Worm (Caenorhabditis elegans) whole organism, young adult: ENCODE data around the gene C28C12.11.

Experiments used
- B0336.3 ChIP-seq: fragments of 200-800 bp; sonication (Bioruptor generic); IDR thresholded peaks from 2 replicates; pipeline ENCODE4 v1.3.6; 2022; ENCODE audit warnings: missing genetic modification characterization, missing compliant biosample characterization
- C17E4.6 ChIP-seq: fragments of 200-800 bp; sonication (Bioruptor generic); IDR thresholded peaks from 2 replicates; pipeline ENCODE4 v1.3.6; 2022; ENCODE audit warnings: missing genetic modification reagents, missing genetic modification characterization, missing compliant biosample characterization
- F23B12.7 ChIP-seq: sonication (generic microtip); optimal IDR thresholded peaks from 2 replicates; lab custom pipeline; 2017; ENCODE audit warnings: missing genetic modification characterization, mild to moderate bottlenecking, missing compliant biosample characterization, antibody characterized with exemption, moderate library complexity; ENCODE audit not compliant: insufficient read depth
- F39B2.1 ChIP-seq: fragments of 200-800 bp; sonication (Bioruptor generic); IDR thresholded peaks from 2 replicates; pipeline ENCODE4 v1.3.6; 2022; ENCODE audit warnings: missing genetic modification reagents, missing genetic modification characterization, missing compliant biosample characterization
- F57A8.1 ChIP-seq: fragments of 200-800 bp; sonication (Bioruptor generic); optimal IDR thresholded peaks from 2 replicates; lab custom pipeline; 2018; ENCODE audit warnings: mild to moderate bottlenecking, missing genetic modification characterization, moderate library complexity, missing compliant biosample characterization
- T26A5.8 ChIP-seq: sonication (generic microtip); optimal IDR thresholded peaks from 2 replicates; lab custom pipeline; 2016; ENCODE audit warnings: missing genetic modification characterization, missing compliant biosample characterization
- Y53F4B.3 ChIP-seq: fragments of 200-800 bp; sonication (Bioruptor generic); IDR thresholded peaks from 2 replicates; pipeline ENCODE4 v1.3.6; 2022; ENCODE audit warnings: missing genetic modification reagents, missing genetic modification characterization, missing compliant biosample characterization
- Y79H2A.3 ChIP-seq: fragments of 200-800 bp; sonication (Bioruptor generic); conservative IDR thresholded peaks from 2 replicates; pipeline ENCODE4 v1.3.6; 2022; ENCODE audit warnings: missing genetic modification reagents, missing genetic modification characterization, missing compliant biosample characterization
- akir-1 ChIP-seq: fragments of 200-800 bp; sonication (Bioruptor generic); optimal IDR thresholded peaks from 2 replicates; lab custom pipeline; 2018; ENCODE audit warnings: mild to moderate bottlenecking, missing genetic modification characterization, moderate library complexity, missing compliant biosample characterization
- atf-7 ChIP-seq: sonication (generic microtip); optimal IDR thresholded peaks from 2 replicates; lab custom pipeline; 2017; ENCODE audit warnings: mild to moderate bottlenecking, missing genetic modification characterization, missing compliant biosample characterization
- attf-3 ChIP-seq: fragments of 200-800 bp; sonication (Bioruptor generic); conservative IDR thresholded peaks from 2 replicates; pipeline ENCODE4 v1.3.6; 2022; ENCODE audit warnings: missing genetic modification reagents, missing genetic modification characterization, missing compliant biosample characterization
- attf-5 ChIP-seq: fragments of 200-800 bp; sonication (Bioruptor generic); optimal IDR thresholded peaks from 2 replicates; lab custom pipeline; 2018; ENCODE audit warnings: mild to moderate bottlenecking, missing genetic modification characterization, missing compliant biosample characterization
- bed-1 ChIP-seq: fragments of 200-800 bp; sonication (Bioruptor generic); IDR thresholded peaks from 2 replicates; pipeline ENCODE4 v1.3.6; 2022; ENCODE audit warnings: missing genetic modification reagents, missing genetic modification characterization, missing compliant biosample characterization
- bed-2 ChIP-seq: fragments of 200-800 bp; sonication (Bioruptor generic); IDR thresholded peaks from 2 replicates; pipeline ENCODE4 v1.3.6; 2022; ENCODE audit warnings: missing genetic modification reagents, missing genetic modification characterization, missing compliant biosample characterization
- cebp-2 ChIP-seq: fragments of 200-800 bp; sonication (Bioruptor generic); IDR thresholded peaks from 2 replicates; pipeline ENCODE4 v1.3.6; 2022; ENCODE audit warnings: missing genetic modification characterization, missing compliant biosample characterization
- ceh-100 ChIP-seq: fragments of 200-800 bp; sonication (Bioruptor generic); IDR thresholded peaks from 2 replicates; pipeline ENCODE4 v1.3.6; 2022; ENCODE audit warnings: missing genetic modification reagents, missing genetic modification characterization, missing compliant biosample characterization
- ceh-40 ChIP-seq: fragments of 200-800 bp; sonication (Bioruptor generic); IDR thresholded peaks from 2 replicates; pipeline ENCODE4 v1.3.6; 2022; ENCODE audit warnings: missing genetic modification characterization, missing compliant biosample characterization
- ceh-91 ChIP-seq: fragments of 200-800 bp; sonication (Bioruptor generic); IDR thresholded peaks from 2 replicates; pipeline ENCODE4 v1.3.6; 2022; ENCODE audit warnings: missing genetic modification reagents, missing genetic modification characterization, missing compliant biosample characterization
- dox-1 ChIP-seq: fragments of 200-800 bp; sonication (Bioruptor generic); IDR thresholded peaks from 2 replicates; pipeline ENCODE4 v1.3.6; 2022; ENCODE audit warnings: missing genetic modification reagents, missing genetic modification characterization, missing compliant biosample characterization
- dpl-1 ChIP-seq: fragments of 150-350 bp; optimal IDR thresholded peaks from 2 replicates; lab custom pipeline; 2014; ENCODE audit warnings: missing biosample characterization, missing genetic modification reagents, missing genetic modification characterization
- efl-1 ChIP-seq: fragments of 150-350 bp; optimal IDR thresholded peaks from 2 replicates; lab custom pipeline; 2014; ENCODE audit warnings: missing biosample characterization, missing genetic modification reagents, missing genetic modification characterization
- egl-18 ChIP-seq: fragments of 200-800 bp; sonication (Bioruptor generic); IDR thresholded peaks from 2 replicates; pipeline ENCODE4 v1.3.6; 2022; ENCODE audit warnings: missing genetic modification reagents, missing genetic modification characterization, missing compliant biosample characterization
- ekl-4 ChIP-seq: fragments of 200-800 bp; sonication (Bioruptor generic); IDR thresholded peaks from 2 replicates; pipeline ENCODE4 v1.3.6; 2022; ENCODE audit warnings: missing genetic modification reagents, missing genetic modification characterization, missing compliant biosample characterization
- ets-4 ChIP-seq: fragments of 200-800 bp; sonication (Bioruptor generic); optimal IDR thresholded peaks from 2 replicates; lab custom pipeline; 2018; ENCODE audit warnings: mild to moderate bottlenecking, missing genetic modification characterization, missing compliant biosample characterization
- gei-17 ChIP-seq: fragments of 200-800 bp; sonication (Bioruptor generic); optimal IDR thresholded peaks from 2 replicates; lab custom pipeline; 2018; ENCODE audit warnings: mild to moderate bottlenecking, missing genetic modification characterization, missing compliant biosample characterization
- hmg-1.2 ChIP-seq: fragments of 200-800 bp; sonication (Bioruptor generic); IDR thresholded peaks from 2 replicates; pipeline ENCODE4 v1.3.6; 2022; ENCODE audit warnings: missing genetic modification reagents, missing genetic modification characterization, missing compliant biosample characterization
- hmg-20 ChIP-seq: fragments of 200-800 bp; sonication (Bioruptor generic); IDR thresholded peaks from 2 replicates; pipeline ENCODE4 v1.3.6; 2022; ENCODE audit warnings: missing genetic modification reagents, missing genetic modification characterization, missing compliant biosample characterization
- let-526 ChIP-seq: fragments of 200-800 bp; sonication (Bioruptor generic); IDR thresholded peaks from 2 replicates; pipeline ENCODE4 v1.3.6; 2022; ENCODE audit warnings: missing genetic modification reagents, missing genetic modification characterization, missing compliant biosample characterization
- let-607 ChIP-seq, 2 experiments: fragments of 200-800 bp in 1 of 2; sonication (Bioruptor generic) in 1 of 2; sonication (generic microtip) in 1 of 2; optimal IDR thresholded peaks; 2 replicates each; lab custom pipeline; 2016 to 2018; ENCODE audit warnings: mild to moderate bottlenecking in 2 of 2, missing compliant biosample characterization in 2 of 2, missing genetic modification characterization in 2 of 2, moderate library complexity in 2 of 2, missing genotype in 1 of 2
- lin-54 ChIP-seq: fragments of 200-800 bp; sonication (Bioruptor generic); optimal IDR thresholded peaks from 2 replicates; lab custom pipeline; 2018; ENCODE audit warnings: mild to moderate bottlenecking, missing genetic modification characterization, missing compliant biosample characterization
- lir-1 ChIP-seq: fragments of 200-800 bp; sonication (Bioruptor generic); conservative IDR thresholded peaks from 2 replicates; pipeline ENCODE4 v1.3.6; 2022; ENCODE audit warnings: missing genetic modification reagents, missing genetic modification characterization, missing compliant biosample characterization
- lsy-27 ChIP-seq: sonication (generic microtip); optimal IDR thresholded peaks from 2 replicates; lab custom pipeline; 2017; ENCODE audit warnings: missing genetic modification characterization, mild to moderate bottlenecking, missing compliant biosample characterization, antibody characterized with exemption, missing genotype, borderline replicate concordance; ENCODE audit not compliant: insufficient read depth
- madf-3 ChIP-seq: fragments of 200-800 bp; sonication (Bioruptor generic); IDR thresholded peaks from 2 replicates; pipeline ENCODE4 v1.3.6; 2022; ENCODE audit warnings: missing genetic modification reagents, missing genetic modification characterization, missing compliant biosample characterization
- mcd-1 ChIP-seq: fragments of 200-800 bp; sonication (Bioruptor generic); IDR thresholded peaks from 2 replicates; pipeline ENCODE4 v1.3.6; 2022; ENCODE audit warnings: missing genetic modification reagents, missing genetic modification characterization, missing compliant biosample characterization
- mel-28 ChIP-seq: sonication (generic microtip); optimal IDR thresholded peaks from 2 replicates; lab custom pipeline; 2016; ENCODE audit warnings: borderline replicate concordance, mild to moderate bottlenecking, missing genetic modification characterization, missing compliant biosample characterization
- mes-4 ChIP-seq: sonication (generic microtip); optimal IDR thresholded peaks from 2 replicates; lab custom pipeline; 2016; ENCODE audit warnings: missing genotype, missing genetic modification characterization, missing compliant biosample characterization
- nhr-120 ChIP-seq: fragments of 200-800 bp; sonication (Bioruptor generic); IDR thresholded peaks from 2 replicates; pipeline ENCODE4 v1.3.6; 2022; ENCODE audit warnings: missing genetic modification characterization, missing compliant biosample characterization
- pbrm-1 ChIP-seq: fragments of 200-800 bp; sonication (Bioruptor generic); IDR thresholded peaks from 2 replicates; pipeline ENCODE4 v1.3.6; 2022; ENCODE audit warnings: missing genetic modification reagents, missing genetic modification characterization, missing compliant biosample characterization
- pha-4 ChIP-seq: fragments of 150-350 bp; sonication (generic microtip); optimal IDR thresholded peaks from 2 replicates; lab custom pipeline; 2014; ENCODE audit warnings: missing biosample characterization, missing genetic modification reagents, missing genetic modification characterization
- rcor-1 ChIP-seq: fragments of 200-800 bp; sonication (Bioruptor generic); IDR thresholded peaks from 2 replicates; pipeline ENCODE4 v1.3.6; 2022; ENCODE audit warnings: missing genetic modification reagents, missing genetic modification characterization, missing compliant biosample characterization
- repo-1 ChIP-seq: sonication (generic microtip); optimal IDR thresholded peaks from 2 replicates; lab custom pipeline; 2017; ENCODE audit warnings: mild to moderate bottlenecking, missing genetic modification characterization, missing compliant biosample characterization
- sdz-38 ChIP-seq: sonication (generic microtip); optimal IDR thresholded peaks from 2 replicates; lab custom pipeline; 2016; ENCODE audit warnings: missing genotype, missing genetic modification characterization, missing compliant biosample characterization
- sea-2 ChIP-seq: fragments of 200-800 bp; sonication (Bioruptor generic); IDR thresholded peaks from 2 replicates; pipeline ENCODE4 v1.3.6; 2022; ENCODE audit warnings: missing genetic modification characterization, missing compliant biosample characterization
- snpc-1.3 ChIP-seq: sonication (generic microtip); optimal IDR thresholded peaks from 2 replicates; lab custom pipeline; 2017; ENCODE audit warnings: missing genetic modification characterization, mild to moderate bottlenecking, missing compliant biosample characterization, antibody characterized with exemption, moderate library complexity, missing genotype, missing genetic modification reagents; ENCODE audit not compliant: insufficient read depth
- tlf-1 ChIP-seq: fragments of 200-800 bp; sonication (Bioruptor generic); optimal IDR thresholded peaks from 2 replicates; lab custom pipeline; 2018; ENCODE audit warnings: mild to moderate bottlenecking, missing genetic modification characterization, missing compliant biosample characterization
- xnd-1 ChIP-seq: sonication (generic microtip); optimal IDR thresholded peaks from 2 replicates; lab custom pipeline; 2016; ENCODE audit warnings: missing genotype, missing genetic modification reagents, missing genetic modification characterization, missing compliant biosample characterization
- ztf-22 ChIP-seq: fragments of 200-800 bp; sonication (Bioruptor generic); optimal IDR thresholded peaks from 2 replicates; lab custom pipeline; 2018; ENCODE audit warnings: mild to moderate bottlenecking, missing genetic modification characterization, moderate library complexity, missing compliant biosample characterization
- ztf-3 ChIP-seq: fragments of 200-800 bp; sonication (Bioruptor generic); optimal IDR thresholded peaks from 2 replicates; lab custom pipeline; 2018; ENCODE audit warnings: mild to moderate bottlenecking, missing genetic modification characterization, missing compliant biosample characterization
- ztf-6 ChIP-seq: fragments of 200-800 bp; sonication (Bioruptor generic); IDR thresholded peaks from 2 replicates; pipeline ENCODE4 v1.3.6; 2022; ENCODE audit warnings: missing genetic modification reagents, missing genetic modification characterization, missing compliant biosample characterization

The C28C12.11 gene

ce11 chrIV:8432709-8433108 lies 41.1 kb upstream of the C28C12.11 start, which contains the start of the genes T26A8.4 and pdtf-1 (continued):
- TF ChIP-seq dpl-1 (GFP tag; lab: Kevin White, UChicago) (peak; percentile 60), ztf-3 (GFP tag; lab: Kevin White, UChicago) (no peak), gei-17 (GFP tag; lab: Kevin White, UChicago) (no peak), xnd-1 (tag; lab: Kevin White, UChicago) (no peak), madf-3 (GFP tag; lab: Robert Waterston, UW) (peak; percentile 99), mes-4 (tag; lab: Kevin White, UChicago) (no peak), let-526 (GFP tag; lab: Robert Waterston, UW) (peak; percentile 75; the same call in 1 of the 2 replicates), Y53F4B.3 (no peak), egl-18 (GFP tag; lab: Robert Waterston, UW) (no peak), rcor-1 (GFP tag; lab: Robert Waterston, UW) (peak; percentile 89), F57A8.1 (GFP tag; lab: Kevin White, UChicago) (peak; percentile 1), mcd-1 (GFP tag; lab: Robert Waterston, UW) (peak; percentile 83), hmg-1.2 (peak; percentile 91), mel-28 (tag; lab: Kevin White, UChicago) (no peak), pbrm-1 (peak; percentile 95), attf-5 (peak; percentile 72), ceh-91 (GFP tag; lab: Robert Waterston, UW) (peak; percentile 89), attf-3 (peak; percentile 77), pha-4 (tag; lab: Kevin White, UChicago) (peak; percentile 50), ztf-22 (GFP tag; lab: Kevin White, UChicago) (peak; percentile 23), sea-2 (GFP tag; lab: Robert Waterston, UW) (0 out of 2 replicates have a peak, but pooled peaks have one; percentile 26), bed-2 (GFP tag; lab: Robert Waterston, UW) (no peak), Y79H2A.3 (GFP tag; lab: Robert Waterston, UW) (peak; percentile 72), efl-1 (GFP tag; lab: Kevin White, UChicago) (peak; percentile 60), bed-1 (GFP tag; lab: Robert Waterston, UW) (no peak), nhr-120 (GFP tag; lab: Robert Waterston, UW) (no peak), ztf-6 (0 out of 2 replicates have a peak, but pooled peaks have one; percentile 28), lir-1 (GFP tag; lab: Robert Waterston, UW) (peak; percentile 86), hmg-20 (GFP tag; lab: Robert Waterston, UW) (no peak), cebp-2 (no peak), let-607 (tag; optimal IDR thresholded peaks at IDR 0.05; lab: Kevin White, UChicago) (peak; percentile 87 to 88), lin-54 (GFP tag; lab: Kevin White, UChicago) (peak; percentile 83), C17E4.6 (GFP tag; lab: Robert Waterston, UW) (peak; percentile 79), lsy-27 (tag; lab: Kevin White, UChicago) (no peak), atf-7 (tag; lab: Kevin White, UChicago) (peak; percentile 26), B0336.3 (GFP tag; lab: Robert Waterston, UW) (peak; percentile 65; the same call in 1 of the 2 replicates), sdz-38 (tag; lab: Kevin White, UChicago) (no peak), T26A5.8 (tag; lab: Kevin White, UChicago) (no peak), ekl-4 (GFP tag; lab: Robert Waterston, UW) (peak; percentile 92), ets-4 (GFP tag; lab: Kevin White, UChicago) (no peak), snpc-1.3 (tag; lab: Kevin White, UChicago) (peak; percentile 83), tlf-1 (GFP tag; lab: Kevin White, UChicago) (peak; percentile 93), F23B12.7 (tag; lab: Kevin White, UChicago) (peak; percentile 92), ceh-40 (GFP tag; lab: Robert Waterston, UW) (no peak), akir-1 (GFP tag; lab: Kevin White, UChicago) (no peak), F39B2.1 (GFP tag; lab: Robert Waterston, UW) (no peak), dox-1 (GFP tag; lab: Robert Waterston, UW) (peak; percentile 92), ceh-100 (GFP tag; lab: Robert Waterston, UW) (peak; percentile 60; the same call in 1 of the 2 replicates), repo-1 (peak; percentile 60)
